Worm (Caenorhabditis elegans) whole organism, late embryonic: ENCODE data around the gene apn-1.

Experiments used
- fkh-6 ChIP-seq: sonication (generic microtip); optimal IDR thresholded peaks from 2 replicates; lab custom pipeline; 2016; ENCODE audit warnings: missing genetic modification characterization, missing compliant biosample characterization
- hlh-30 ChIP-seq: sonication (generic microtip); optimal IDR thresholded peaks from 2 replicates; lab custom pipeline; 2017; ENCODE audit warnings: antibody characterized with exemption, missing genetic modification characterization, missing compliant biosample characterization; ENCODE audit not compliant: insufficient read depth
- lin-11 ChIP-seq: fragments of 200-800 bp; sonication (Bioruptor generic); optimal IDR thresholded peaks from 2 replicates; lab custom pipeline; 2018; ENCODE audit warnings: mild to moderate bottlenecking, missing genetic modification characterization, missing compliant biosample characterization
- mec-3 ChIP-seq: sonication (generic microtip); optimal IDR thresholded peaks from 2 replicates; lab custom pipeline; 2016; ENCODE audit warnings: borderline replicate concordance, missing genetic modification characterization, missing compliant biosample characterization
- nhr-11 ChIP-seq: fragments of 150-350 bp; optimal IDR thresholded peaks from 2 replicates; lab custom pipeline; 2014; ENCODE audit warnings: missing biosample characterization, missing genetic modification characterization
- nhr-232 ChIP-seq: sonication (generic microtip); optimal IDR thresholded peaks from 2 replicates; lab custom pipeline; 2016; ENCODE audit warnings: missing genetic modification characterization, missing compliant biosample characterization

- TF ChIP-seq nhr-11: no peak
- no peak for TF ChIP-seq lin-11
- TF ChIP-seq hlh-30: no peak
- no peak for TF ChIP-seq fkh-6 (tag; lab: Kevin White, UChicago)
- no peak for TF ChIP-seq mec-3 (tag; lab: Kevin White, UChicago)
- TF ChIP-seq nhr-232 (tag; lab: Kevin White, UChicago): no peak
Measured at ce11 chrII:8020580-8021044, 26.8 kb upstream of the apn-1 start.
